Fruit fly (Drosophila melanogaster) ovary, adult (tissue): ENCODE results near the gene nxf2.

Source experiments
- CG17801 ChIP-seq: fragments of 200-800 bp; optimal IDR thresholded peaks from 2 replicates; lab custom pipeline; 2019; ENCODE audit warnings: missing biosample characterization, mild to moderate bottlenecking, missing genetic modification characterization, moderate library complexity; ENCODE audit not compliant: partially characterized antibody

nxf2 gene

DNA sequence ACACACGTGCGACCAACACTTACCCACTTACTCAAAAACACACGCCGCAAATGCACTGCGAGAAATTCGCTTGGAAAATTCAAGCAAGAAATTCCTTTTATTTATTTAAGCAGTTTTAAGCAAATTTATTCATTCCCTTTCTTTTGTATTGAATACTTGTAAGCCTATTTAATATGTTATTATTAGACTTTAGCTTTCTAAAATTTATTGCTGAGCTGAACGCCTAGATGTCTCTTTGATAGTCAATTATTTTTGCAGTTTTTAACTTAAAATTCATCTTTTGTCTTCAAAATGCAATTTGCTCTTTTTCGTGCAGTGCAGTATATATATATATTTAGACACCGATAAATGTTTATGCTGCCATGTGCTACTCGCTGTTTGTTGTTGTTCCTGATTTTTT, 46.2 kb downstream of the nxf2 start:
- peak; percentile 63 for TF ChIP-seq CG17801 (GFP tag; lab: Kevin White, UChicago)
